Worm (Caenorhabditis elegans): ENCODE data around the gene gst-41.

- TF ChIP-seq cebp-2 (GFP tag; IDR thresholded peaks at IDR 0.05) (no peak), B0019.2 (GFP tag; conservative IDR thresholded peaks at IDR 0.05) (no peak), tbp1 (GFP tag; optimal IDR thresholded peaks at IDR 0.05) (no peak), unc-62 (GFP tag; optimal IDR thresholded peaks at IDR 0.05) (no peak), ama-1 (optimal IDR thresholded peaks at IDR 0.05) (peak; percentile 97), ama-1 (GFP tag; optimal IDR thresholded peaks at IDR 0.05) (no peak), egrh-3 (GFP tag; IDR thresholded peaks at IDR 0.05) (no peak), pha-4 (tag; optimal IDR thresholded peaks at IDR 0.05) (no peak), mes-4 (tag; optimal IDR thresholded peaks at IDR 0.05) (no peak), T26A5.8 (tag; optimal IDR thresholded peaks at IDR 0.05) (no peak), B0336.3 (GFP tag; IDR thresholded peaks at IDR 0.05) (no peak)
Measured at ce11 chrV:7413107-7413774, 14.1 kb upstream of the gst-41 start, which contains the start of gene F18E3.11.
